In genomic region chrX:3349598-3350237, dm6 we compare ENCODE assay signal across 2 fruit fly cellular contexts.
TF ChIP-seq lines count a peak whose summit lies in the region.

No protein-coding gene starts in this region.

- no peak for TF ChIP-seq CTCF in whole organism, embryonic (GFP tag; optimal IDR thresholded peaks at IDR 0.05; lab: Kevin White, UChicago)

TF ChIP-seq in whole organism, embryonic, 481 proteins besides CTCF, POLR2A, EP300 and RAD21:
- TF ChIP-seq Hr78 (GFP tag; optimal IDR thresholded peaks at IDR 0.05; lab: Kevin White, UChicago) (no peak), Jarid2 (GFP tag; optimal IDR thresholded peaks at IDR 0.05; lab: Kevin White, UChicago) (no peak), hbn (GFP tag; IDR thresholded peaks at IDR 0.05; lab: Robert Waterston, UW; ENCODE audit: partially characterized antibody) (no peak), CG8281 (tag; optimal IDR thresholded peaks at IDR 0.05; lab: Kevin White, UChicago) (peak; percentile 97), sens (GFP tag; lab: Kevin White, UChicago) (peak; percentile 62), Chrac-16 (GFP tag; optimal IDR thresholded peaks at IDR 0.05; lab: Kevin White, UChicago) (no peak), sqz (GFP tag; optimal IDR thresholded peaks at IDR 0.05; lab: Kevin White, UChicago) (peak; percentile 80), Lpt (GFP tag; optimal IDR thresholded peaks at IDR 0.05; lab: Kevin White, UChicago) (no peak), sisA (GFP tag; IDR thresholded peaks at IDR 0.05; lab: Robert Waterston, UW) (no peak), CG11504 (tag; optimal IDR thresholded peaks at IDR 0.05; lab: Kevin White, UChicago) (no peak), Adf1 (GFP tag; IDR thresholded peaks at IDR 0.05; lab: Robert Waterston, UW) (no peak), kni (GFP tag; optimal IDR thresholded peaks at IDR 0.05; lab: Kevin White, UChicago) (no peak), insv (GFP tag; optimal IDR thresholded peaks at IDR 0.05; lab: Kevin White, UChicago) (no peak), mirr (GFP tag; optimal IDR thresholded peaks at IDR 0.05; lab: Kevin White, UChicago) (no peak), CG7372 (GFP tag; IDR thresholded peaks at IDR 0.05; lab: Robert Waterston, UW) (no peak), stwl (tag; optimal IDR thresholded peaks at IDR 0.05; lab: Kevin White, UChicago) (no peak), HLH54F (GFP tag; optimal IDR thresholded peaks at IDR 0.05; lab: Kevin White, UChicago) (no peak), CG1024 (GFP tag; IDR thresholded peaks at IDR 0.05; lab: Robert Waterston, UW) (no peak), CG12299 (tag; optimal IDR thresholded peaks at IDR 0.05; lab: Kevin White, UChicago) (no peak), Blimp-1 (GFP tag; optimal IDR thresholded peaks at IDR 0.05; lab: Kevin White, UChicago) (peak; percentile 28), CG12155 (GFP tag; optimal IDR thresholded peaks at IDR 0.05; lab: Kevin White, UChicago) (no peak), MESR4 (GFP tag; optimal IDR thresholded peaks at IDR 0.05; lab: Kevin White, UChicago) (no peak), CG2875 (GFP tag; optimal IDR thresholded peaks at IDR 0.05; lab: Kevin White, UChicago) (no peak), CG12219 (GFP tag; optimal IDR thresholded peaks at IDR 0.05; lab: Kevin White, UChicago) (no peak), esg (GFP tag; conservative IDR thresholded peaks at IDR 0.05; lab: Robert Waterston, UW) (no peak), CG11723 (GFP tag; optimal IDR thresholded peaks at IDR 0.05; lab: Kevin White, UChicago) (no peak), crol (GFP tag; IDR thresholded peaks at IDR 0.05; lab: Robert Waterston, UW) (peak; percentile 68; the same call in 1 of the 2 replicates), CG17359 (tag; optimal IDR thresholded peaks at IDR 0.05; lab: Kevin White, UChicago) (peak; percentile 71), grau (tag; optimal IDR thresholded peaks at IDR 0.05; lab: Kevin White, UChicago) (no peak), CG17802 (tag; optimal IDR thresholded peaks at IDR 0.05; lab: Kevin White, UChicago) (no peak), gcm (GFP tag; optimal IDR thresholded peaks at IDR 0.05; lab: Kevin White, UChicago) (no peak), CG30403 (GFP tag; optimal IDR thresholded peaks at IDR 0.05; lab: Kevin White, UChicago) (no peak), CG2199 (GFP tag; IDR thresholded peaks at IDR 0.05; lab: Robert Waterston, UW) (0 out of 3 replicates have a peak, but pooled peaks have one; percentile 68), Med (GFP tag; lab: Kevin White, UChicago) (peak; percentile 35), Fer2 (tag; optimal IDR thresholded peaks at IDR 0.05; lab: Kevin White, UChicago) (no peak)

TF ChIP-seq in whole organism, prepupa, 60 proteins besides CTCF, POLR2A, EP300 and RAD21:
- TF ChIP-seq fkh (GFP tag; optimal IDR thresholded peaks at IDR 0.05; lab: Kevin White, UChicago), result peak; percentile 20
- TF ChIP-seq eg (GFP tag; IDR thresholded peaks at IDR 0.05; lab: Robert Waterston, UW), result no peak
- no peak for TF ChIP-seq Gug (GFP tag; IDR thresholded peaks at IDR 0.05; lab: Robert Waterston, UW)
TF ChIP-seq in whole organism, prepupa: peak in this region for 1.

Comparison
In these comparisons a context has a peak if more than half of its experiments do, and no peak if none do; other contexts are left out.
1. Of the 7 proteins assayed by ChIP-seq in both whole organism, embryonic and whole organism, prepupa: peak only in whole organism, embryonic: Blimp-1; only in whole organism, prepupa: none; in both: none; in neither: 6.